Fruit fly (Drosophila melanogaster) whole organism, embryonic: ENCODE results near the gene CG17637.

Source experiments
- Antp ChIP-seq: fragments of 200-800 bp; sonication (Bioruptor generic); optimal IDR thresholded peaks from 3 replicates; lab custom pipeline; 2016; ENCODE audit warnings: missing biosample characterization, missing genetic modification characterization
- Bgb ChIP-seq: fragments of 200-800 bp; sonication (Bioruptor generic); IDR thresholded peaks from 2 replicates; pipeline ENCODE4 v1.3.6; 2022; ENCODE audit warnings: missing biosample characterization, missing genetic modification characterization; ENCODE audit not compliant: partially characterized antibody
- CG10959 ChIP-seq: fragments of 200-800 bp; sonication (Bioruptor generic); IDR thresholded peaks from 2 replicates; pipeline ENCODE4 v1.3.6; 2022; ENCODE audit warnings: missing biosample characterization, missing genetic modification characterization
- CG11723 ChIP-seq: fragments of 200-800 bp; sonication (Bioruptor generic); optimal IDR thresholded peaks from 2 replicates; lab custom pipeline; 2017; ENCODE audit warnings: missing biosample characterization, mild to moderate bottlenecking, missing genetic modification characterization
- CG15601 ChIP-seq: fragments of 200-800 bp; sonication (Bioruptor generic); optimal IDR thresholded peaks from 3 replicates; lab custom pipeline; 2019; ENCODE audit warnings: missing biosample characterization, mild to moderate bottlenecking, missing genetic modification characterization, moderate library complexity
- CG1602 ChIP-seq: fragments of 200-800 bp; sonication (Bioruptor generic); optimal IDR thresholded peaks from 3 replicates; lab custom pipeline; 2016; ENCODE audit warnings: missing biosample characterization, missing genetic modification characterization
- CG16815 ChIP-seq: fragments of 200-800 bp; sonication (Bioruptor generic); optimal IDR thresholded peaks from 3 replicates; lab custom pipeline; 2017; ENCODE audit warnings: missing biosample characterization, mild to moderate bottlenecking, missing genetic modification characterization
- CG18619 ChIP-seq: fragments of 200-800 bp; sonication (Bioruptor generic); optimal IDR thresholded peaks from 3 replicates; lab custom pipeline; 2017; ENCODE audit warnings: missing biosample characterization, mild to moderate bottlenecking, missing genetic modification characterization
- CG2678 ChIP-seq: fragments of 200-800 bp; sonication (Bioruptor generic); optimal IDR thresholded peaks from 3 replicates; lab custom pipeline; 2019; ENCODE audit warnings: missing biosample characterization, mild to moderate bottlenecking, missing genetic modification characterization, moderate library complexity
- CG32767 ChIP-seq: fragments of 200-800 bp; sonication (Bioruptor generic); IDR thresholded peaks from 2 replicates; pipeline ENCODE4 v1.3.6; 2022; ENCODE audit warnings: missing biosample characterization, missing genetic modification characterization
- CG4707 ChIP-seq: fragments of 200-800 bp; sonication (Bioruptor generic); optimal IDR thresholded peaks from 2 replicates; lab custom pipeline; 2018; ENCODE audit warnings: missing biosample characterization, mild to moderate bottlenecking, missing genetic modification characterization, moderate library complexity
- CG4730 ChIP-seq: fragments of 200-800 bp; sonication (Bioruptor generic); IDR thresholded peaks from 2 replicates; pipeline ENCODE4 v1.3.6; 2022; ENCODE audit warnings: missing biosample characterization, missing genetic modification characterization
- CG5953 ChIP-seq: fragments of 200-800 bp; sonication (Bioruptor generic); IDR thresholded peaks from 2 replicates; pipeline ENCODE4 v1.3.6; 2022; ENCODE audit warnings: missing biosample characterization, missing genetic modification characterization
- CG6791 ChIP-seq: fragments of 200-800 bp; sonication (Bioruptor generic); IDR thresholded peaks from 3 replicates; pipeline ENCODE4 v1.3.6; 2022; ENCODE audit warnings: missing biosample characterization, missing genetic modification characterization; ENCODE audit not compliant: partially characterized antibody
- CG7786 ChIP-seq: fragments of 200-800 bp; sonication (Bioruptor generic); optimal IDR thresholded peaks from 2 replicates; lab custom pipeline; 2016; ENCODE audit warnings: missing biosample characterization, missing genetic modification characterization
- CG7963 ChIP-seq: fragments of 200-800 bp; sonication (Bioruptor generic); IDR thresholded peaks from 3 replicates; pipeline ENCODE4 v1.3.6; 2022; ENCODE audit warnings: missing biosample characterization, missing genetic modification characterization; ENCODE audit not compliant: partially characterized antibody
- CG8359 ChIP-seq: fragments of 200-800 bp; sonication (Bioruptor generic); optimal IDR thresholded peaks from 2 replicates; lab custom pipeline; 2017; ENCODE audit warnings: missing biosample characterization, mild to moderate bottlenecking, missing genetic modification characterization, borderline replicate concordance
- CkIIα-i1 ChIP-seq: fragments of 200-800 bp; sonication (Bioruptor generic); IDR thresholded peaks from 2 replicates; pipeline ENCODE4 v1.3.6; 2022; ENCODE audit warnings: missing biosample characterization, missing genetic modification characterization
- Dll ChIP-seq: fragments of 200-800 bp; sonication (Bioruptor generic); IDR thresholded peaks from 4 replicates; pipeline ENCODE4 v1.3.6; 2022; ENCODE audit warnings: missing biosample characterization, missing genetic modification characterization; ENCODE audit not compliant: partially characterized antibody
- E2f1 ChIP-seq: fragments of 200-800 bp; sonication (Bioruptor generic); IDR thresholded peaks from 2 replicates; pipeline ENCODE4 v1.3.6; 2022; ENCODE audit warnings: missing biosample characterization, missing genetic modification characterization
- E2f2 ChIP-seq: fragments of 200-800 bp; sonication (Bioruptor generic); IDR thresholded peaks from 2 replicates; pipeline ENCODE4 v1.3.6; 2022; ENCODE audit warnings: missing biosample characterization, missing genetic modification characterization
- Hand ChIP-seq: fragments of 200-800 bp; sonication (Bioruptor generic); optimal IDR thresholded peaks from 2 replicates; lab custom pipeline; 2017; ENCODE audit warnings: mild to moderate bottlenecking, missing biosample characterization, missing genetic modification reagents, missing genetic modification characterization
- Hsf ChIP-seq: fragments of 200-800 bp; sonication (Bioruptor generic); optimal IDR thresholded peaks from 3 replicates; lab custom pipeline; 2016; ENCODE audit warnings: missing biosample characterization, missing genetic modification characterization
- Optix ChIP-seq: fragments of 200-800 bp; sonication (Bioruptor generic); IDR thresholded peaks from 3 replicates; pipeline ENCODE4 v1.3.6; 2022; ENCODE audit warnings: missing biosample characterization, missing genetic modification characterization
- Ssrp ChIP-seq: fragments of 200-800 bp; sonication (Bioruptor generic); optimal IDR thresholded peaks from 2 replicates; lab custom pipeline; 2018; ENCODE audit warnings: missing biosample characterization, mild to moderate bottlenecking, missing genetic modification characterization, moderate library complexity
- ci ChIP-seq: fragments of 200-800 bp; sonication (Bioruptor generic); IDR thresholded peaks from 3 replicates; pipeline ENCODE4 v1.3.6; 2022; ENCODE audit warnings: missing biosample characterization, missing genetic modification characterization
- croc ChIP-seq: fragments of 200-800 bp; sonication (Bioruptor generic); conservative IDR thresholded peaks from 3 replicates; pipeline ENCODE4 v1.3.6; 2022; ENCODE audit warnings: missing biosample characterization, missing genetic modification characterization
- crol ChIP-seq: fragments of 200-800 bp; sonication (Bioruptor generic); IDR thresholded peaks from 2 replicates; pipeline ENCODE4 v1.3.6; 2022; ENCODE audit warnings: missing biosample characterization, missing genetic modification characterization
- ewg ChIP-seq: fragments of 200-800 bp; sonication (Bioruptor generic); optimal IDR thresholded peaks from 3 replicates; lab custom pipeline; 2017; ENCODE audit warnings: mild to moderate bottlenecking, missing biosample characterization, missing genetic modification reagents, missing genetic modification characterization
- fu2 ChIP-seq: fragments of 200-800 bp; sonication (Bioruptor generic); optimal IDR thresholded peaks from 2 replicates; lab custom pipeline; 2016; ENCODE audit warnings: missing biosample characterization, missing genetic modification characterization
- grn ChIP-seq: fragments of 200-800 bp; sonication (Bioruptor generic); optimal IDR thresholded peaks from 3 replicates; lab custom pipeline; 2017; ENCODE audit warnings: missing biosample characterization, missing genetic modification characterization
- h ChIP-seq: fragments of >200 bp; optimal IDR thresholded peaks from 2 replicates; lab custom pipeline; 2017
- insv ChIP-seq, 2 experiments: fragments of 200-800 bp; sonication (Bioruptor generic); optimal IDR thresholded peaks; 3 replicates each; lab custom pipeline; 2016 to 2018; ENCODE audit warnings: missing biosample characterization in 2 of 2, missing genetic modification characterization in 2 of 2
- kni ChIP-seq: fragments of 200-800 bp; sonication (Bioruptor generic); optimal IDR thresholded peaks from 3 replicates; lab custom pipeline; 2017; ENCODE audit warnings: mild to moderate bottlenecking, missing biosample characterization, missing genetic modification reagents, missing genetic modification characterization
- lola ChIP-seq, 3 experiments: fragments of >200 bp in 2 of 3; fragments of 200-800 bp in 1 of 3; sonication (Bioruptor generic) in 1 of 3; optimal IDR thresholded peaks; 2 replicates each; lab custom pipeline; 2017 to 2019; ENCODE audit warnings: missing biosample characterization in 3 of 3, missing genetic modification characterization in 3 of 3, mild to moderate bottlenecking in 1 of 3, moderate library complexity in 1 of 3
- nerfin-2 ChIP-seq: fragments of 200-800 bp; sonication (Bioruptor generic); IDR thresholded peaks from 2 replicates; pipeline ENCODE4 v1.3.6; 2022; ENCODE audit warnings: missing biosample characterization, missing genetic modification characterization; ENCODE audit not compliant: partially characterized antibody
- otp ChIP-seq: fragments of 200-800 bp; sonication (Bioruptor generic); IDR thresholded peaks from 3 replicates; pipeline ENCODE4, ENCODE4 v1.3.6; 2022; ENCODE audit warnings: missing biosample characterization, missing genetic modification characterization
- pnt ChIP-seq: fragments of 200-800 bp; sonication (Bioruptor generic); optimal IDR thresholded peaks from 3 replicates; lab custom pipeline; 2016; ENCODE audit warnings: missing biosample characterization, missing genetic modification characterization
- pros ChIP-seq: fragments of 200-800 bp; sonication (Bioruptor generic); optimal IDR thresholded peaks from 3 replicates; lab custom pipeline; 2019; ENCODE audit warnings: missing biosample characterization, mild to moderate bottlenecking, missing genetic modification characterization, moderate library complexity
- ranshi ChIP-seq: fragments of 200-800 bp; sonication (Bioruptor generic); IDR thresholded peaks from 2 replicates; pipeline ENCODE4 v1.3.6; 2022; ENCODE audit warnings: missing biosample characterization, missing genetic modification characterization
- repo ChIP-seq: fragments of 200-800 bp; sonication (Bioruptor generic); optimal IDR thresholded peaks from 2 replicates; lab custom pipeline; 2016; ENCODE audit warnings: missing biosample characterization, missing genetic modification characterization
- sc ChIP-seq, 3 experiments: fragments of >200 bp in 2 of 3; fragments of 200-800 bp in 1 of 3; sonication (Bioruptor generic) in 1 of 3; optimal IDR thresholded peaks; 2 replicates in 2 of 3; 3 replicates in 1 of 3; lab custom pipeline; 2017; ENCODE audit warnings: mild to moderate bottlenecking in 1 of 3, missing biosample characterization in 1 of 3, missing genetic modification characterization in 1 of 3, missing genetic modification reagents in 1 of 3
- slbo ChIP-seq: fragments of 200-800 bp; sonication (Bioruptor generic); IDR thresholded peaks from 2 replicates; pipeline ENCODE4 v1.3.6; 2022; ENCODE audit warnings: missing biosample characterization, missing genetic modification characterization
- sr ChIP-seq: fragments of 200-800 bp; sonication (Bioruptor generic); IDR thresholded peaks from 3 replicates; pipeline ENCODE4 v1.3.6; 2022; ENCODE audit warnings: missing biosample characterization, missing genetic modification characterization
- stc ChIP-seq: fragments of 200-800 bp; sonication (Bioruptor generic); IDR thresholded peaks from 2 replicates; pipeline ENCODE4 v1.3.6; 2022; ENCODE audit warnings: missing biosample characterization, missing genetic modification characterization
- sug ChIP-seq: fragments of 200-800 bp; optimal IDR thresholded peaks from 2 replicates; lab custom pipeline; 2019; ENCODE audit warnings: missing biosample characterization, mild to moderate bottlenecking, missing genetic modification characterization, moderate library complexity
- twi ChIP-seq: fragments of 200-800 bp; optimal IDR thresholded peaks from 2 replicates; lab custom pipeline; 2019; ENCODE audit warnings: missing biosample characterization, mild to moderate bottlenecking, missing genetic modification characterization, moderate library complexity
- tx ChIP-seq: fragments of 200-800 bp; sonication (Bioruptor generic); optimal IDR thresholded peaks from 2 replicates; lab custom pipeline; 2016; ENCODE audit warnings: missing biosample characterization, missing genetic modification characterization
- vfl ChIP-seq: fragments of 200-800 bp; sonication (Bioruptor generic); optimal IDR thresholded peaks from 2 replicates; lab custom pipeline; 2016; ENCODE audit warnings: missing biosample characterization, missing genetic modification characterization
- wdn ChIP-seq: fragments of 200-800 bp; sonication (Bioruptor generic); IDR thresholded peaks from 2 replicates; pipeline ENCODE4 v1.3.6; 2022; ENCODE audit warnings: missing biosample characterization, missing genetic modification characterization

The CG17637 gene

dm6 chr3L:20517179-20517834 is 13.3 kb downstream of the CG17637 start (continued):
- TF ChIP-seq slbo: no peak
- peak; percentile 94 for TF ChIP-seq pros (GFP tag; lab: Kevin White, UChicago)
- no peak for TF ChIP-seq CkIIα-i1 (GFP tag; lab: Robert Waterston, UW)
- TF ChIP-seq CG1602: no peak
- TF ChIP-seq CG15601 (tag; lab: Kevin White, UChicago): no peak
- TF ChIP-seq CG5953 (GFP tag; lab: Robert Waterston, UW): no peak
- TF ChIP-seq Hand (GFP tag; lab: Kevin White, UChicago): no peak
- no peak for TF ChIP-seq h (lab: Kevin White, UChicago)
- TF ChIP-seq CG7786 (GFP tag; lab: Kevin White, UChicago): no peak
- no peak for TF ChIP-seq E2f2 (GFP tag; lab: Robert Waterston, UW)
- TF ChIP-seq ranshi: no peak
- no peak for TF ChIP-seq sug (tag; lab: Kevin White, UChicago)
- no peak for TF ChIP-seq fu2 (GFP tag; lab: Kevin White, UChicago)
- no peak for TF ChIP-seq CG4707 (GFP tag; lab: Kevin White, UChicago)
- TF ChIP-seq tx (GFP tag; lab: Kevin White, UChicago): no peak
- TF ChIP-seq CG2678 (tag; lab: Kevin White, UChicago): no peak
- no peak for TF ChIP-seq CG4730 (GFP tag; lab: Robert Waterston, UW)
- TF ChIP-seq Bgb (GFP tag; lab: Robert Waterston, UW): no peak
- no peak for TF ChIP-seq CG18619 (GFP tag; lab: Kevin White, UChicago)
- no peak for TF ChIP-seq CG32767 (GFP tag; lab: Robert Waterston, UW)
- TF ChIP-seq ewg (GFP tag; lab: Kevin White, UChicago): peak; percentile 27
- TF ChIP-seq CG7963 (GFP tag; lab: Robert Waterston, UW): no peak
- TF ChIP-seq E2f1 (GFP tag; lab: Robert Waterston, UW): no peak
- no peak for TF ChIP-seq twi (tag; lab: Kevin White, UChicago)
- no peak for TF ChIP-seq Optix (GFP tag; lab: Robert Waterston, UW)
- no peak for TF ChIP-seq grn (GFP tag; lab: Kevin White, UChicago)
- no peak for TF ChIP-seq CG16815 (GFP tag; lab: Kevin White, UChicago)
- TF ChIP-seq kni (GFP tag; lab: Kevin White, UChicago): peak; percentile 49
- TF ChIP-seq crol (GFP tag; lab: Robert Waterston, UW): peak; percentile 76
- no peak for TF ChIP-seq sc (optimal IDR thresholded peaks at IDR 0.05; lab: Kevin White, UChicago)
- TF ChIP-seq sc (GFP tag; optimal IDR thresholded peaks at IDR 0.05; lab: Kevin White, UChicago): no peak
- TF ChIP-seq pnt (GFP tag; lab: Kevin White, UChicago): no peak
- peak; percentile 22 for TF ChIP-seq CG11723
- no peak for TF ChIP-seq nerfin-2 (GFP tag; lab: Robert Waterston, UW)
- TF ChIP-seq otp (GFP tag; lab: Robert Waterston, UW): no peak
- TF ChIP-seq stc (GFP tag; lab: Robert Waterston, UW): no peak
- no peak for TF ChIP-seq insv (GFP tag; optimal IDR thresholded peaks at IDR 0.05; lab: Kevin White, UChicago)
- TF ChIP-seq ci (GFP tag; lab: Robert Waterston, UW): peak; percentile 41; the same call in 2 of the 3 replicates
- no peak for TF ChIP-seq Dll (GFP tag; lab: Robert Waterston, UW)
- TF ChIP-seq CG6791: peak; percentile 43; the same call in 1 of the 3 replicates
- no peak for TF ChIP-seq wdn (GFP tag; lab: Robert Waterston, UW)
- TF ChIP-seq sr (GFP tag; lab: Robert Waterston, UW): no peak
- no peak for TF ChIP-seq CG8359 (GFP tag; lab: Kevin White, UChicago)
- TF ChIP-seq Ssrp (tag; lab: Kevin White, UChicago): no peak
- TF ChIP-seq vfl (GFP tag; lab: Kevin White, UChicago): no peak
- TF ChIP-seq Antp (GFP tag; lab: Kevin White, UChicago): no peak
- TF ChIP-seq lola (GFP tag; optimal IDR thresholded peaks at IDR 0.05; lab: Kevin White, UChicago): no peak
- TF ChIP-seq CG10959: no peak
- TF ChIP-seq repo (GFP tag; lab: Kevin White, UChicago): no peak
- no peak for TF ChIP-seq croc (GFP tag; lab: Robert Waterston, UW)
- TF ChIP-seq Hsf (GFP tag; lab: Kevin White, UChicago): no peak
